Worm (Caenorhabditis elegans) whole organism, L4 larva: ENCODE results near the gene F10G2.4.

Source experiments
- ama-1 ChIP-seq: fragments of 150-350 bp; optimal IDR thresholded peaks from 2 replicates; lab custom pipeline; 2014; ENCODE audit warnings: inconsistent platforms, mixed read lengths
- arid-1 ChIP-seq: fragments of 200-800 bp; sonication (Bioruptor generic); conservative IDR thresholded peaks from 2 replicates; pipeline ENCODE4 v1.3.6; 2022; ENCODE audit warnings: missing genetic modification reagents, missing genetic modification characterization, missing compliant biosample characterization
- lin-13 ChIP-seq: fragments of 150-350 bp; optimal IDR thresholded peaks from 2 replicates; lab custom pipeline; 2014; ENCODE audit warnings: missing biosample characterization, missing genetic modification reagents, missing genetic modification characterization

DNA sequence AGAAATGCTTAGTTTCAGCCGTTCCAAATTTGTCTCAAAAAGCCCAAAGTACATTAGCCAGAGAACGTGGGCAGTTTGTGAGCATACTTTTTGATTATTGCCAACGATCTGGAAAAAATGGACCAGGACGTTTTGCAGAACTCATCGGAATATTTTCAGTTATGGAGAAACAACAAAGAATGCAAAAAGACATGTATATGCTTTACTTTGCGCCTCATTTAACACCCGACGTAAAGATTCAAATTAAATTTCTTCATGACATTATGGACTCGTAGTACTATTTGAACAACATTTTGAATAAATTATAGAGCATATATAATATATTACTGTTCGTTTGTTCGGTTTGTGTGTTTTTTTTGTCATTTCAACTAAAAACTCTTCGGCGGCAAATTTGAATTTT, 16.5 kb downstream of the F10G2.4 start, which contains the start of gene srh-244:
- TF ChIP-seq arid-1 (no peak), ama-1 (lab: Kevin White, UChicago) (no peak), lin-13 (GFP tag; lab: Kevin White, UChicago) (no peak)
